Worm (Caenorhabditis elegans): Measurements from ENCODE around the gene R05G6.1.
"Not testable (repeated sequence)": the region's sequence is repeated elsewhere in the genome, so short reads cannot be mapped to it uniquely, and the experiment has no call there.

DNA sequence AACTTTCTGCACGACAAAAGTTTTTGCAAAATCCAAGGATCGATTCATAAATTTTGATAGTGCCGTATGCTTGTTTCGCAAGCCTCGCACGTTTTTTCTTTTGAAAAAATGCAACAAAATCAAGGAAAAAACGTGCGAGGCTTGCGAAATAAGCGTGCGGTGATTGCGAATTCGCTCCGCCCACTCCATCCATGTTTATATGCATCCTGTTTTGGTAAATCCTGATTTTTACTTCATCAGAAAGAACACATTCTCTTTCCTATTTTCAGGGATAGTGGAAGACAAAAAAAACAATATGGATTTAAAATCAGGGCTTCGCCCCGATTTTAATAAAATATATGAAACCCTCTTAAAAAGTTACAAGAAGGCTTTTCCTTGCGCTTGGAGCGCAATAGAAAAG is 31.4 kb downstream of the R05G6.1 start, which contains the start of gene F32E10.9:
- TF ChIP-seq W03F9.2, dao-5 (tag; optimal IDR thresholded peaks at IDR 0.05): not testable (repeated sequence)

Data from whole organism, L4/young adult.